Fruit fly (Drosophila melanogaster) whole organism, embryonic: Measurements from ENCODE around the gene CG2021.

ENCODE experiments used
- Asciz ChIP-seq: fragments of 200-800 bp; sonication (Bioruptor generic); optimal IDR thresholded peaks from 2 replicates; lab custom pipeline; 2017; ENCODE audit warnings: missing biosample characterization, mild to moderate bottlenecking, missing genetic modification characterization, missing genetic modification reagents
- Bdp1 ChIP-seq: fragments of 200-800 bp; sonication (Bioruptor generic); optimal IDR thresholded peaks from 3 replicates; lab custom pipeline; 2016; ENCODE audit warnings: missing biosample characterization, missing genetic modification characterization
- CG11504 ChIP-seq: fragments of 200-800 bp; sonication (Bioruptor generic); optimal IDR thresholded peaks from 3 replicates; lab custom pipeline; 2019; ENCODE audit warnings: missing biosample characterization, mild to moderate bottlenecking, missing genetic modification characterization, moderate library complexity
- CG13123 ChIP-seq: fragments of 200-800 bp; sonication (Bioruptor generic); optimal IDR thresholded peaks from 2 replicates; lab custom pipeline; 2016; ENCODE audit warnings: missing biosample characterization, missing genetic modification characterization
- CG13296 ChIP-seq: fragments of 200-800 bp; sonication (Bioruptor generic); optimal IDR thresholded peaks from 3 replicates; lab custom pipeline; 2018; ENCODE audit warnings: missing biosample characterization, mild to moderate bottlenecking, missing genetic modification characterization
- CG13424 ChIP-seq: fragments of 200-800 bp; sonication (Bioruptor generic); optimal IDR thresholded peaks from 2 replicates; lab custom pipeline; 2019; ENCODE audit warnings: missing biosample characterization, mild to moderate bottlenecking, missing genetic modification characterization, moderate library complexity
- CG14014 ChIP-seq: fragments of 200-800 bp; sonication (Bioruptor generic); IDR thresholded peaks from 2 replicates; pipeline ENCODE4 v1.3.6; 2022; ENCODE audit warnings: missing biosample characterization, missing genetic modification characterization
- CG14667 ChIP-seq: fragments of 200-800 bp; sonication (Bioruptor generic); IDR thresholded peaks from 2 replicates; pipeline ENCODE4 v1.3.6; 2022; ENCODE audit warnings: missing biosample characterization, missing genetic modification characterization
- CG15011 ChIP-seq: fragments of 200-800 bp; sonication (Bioruptor generic); optimal IDR thresholded peaks from 3 replicates; lab custom pipeline; 2018; ENCODE audit warnings: missing biosample characterization, mild to moderate bottlenecking, missing genetic modification characterization
- CG17829 ChIP-seq: fragments of 200-800 bp; optimal IDR thresholded peaks from 2 replicates; lab custom pipeline; 2019; ENCODE audit warnings: missing biosample characterization, mild to moderate bottlenecking, missing genetic modification characterization, moderate library complexity
- CG2120 ChIP-seq: fragments of 200-800 bp; sonication (Bioruptor generic); optimal IDR thresholded peaks from 3 replicates; lab custom pipeline; 2016; ENCODE audit warnings: missing biosample characterization, missing genetic modification characterization
- CG31224 ChIP-seq: fragments of 200-800 bp; sonication (Bioruptor generic); IDR thresholded peaks from 2 replicates; pipeline ENCODE4 v1.3.6; 2022; ENCODE audit warnings: missing biosample characterization, missing genetic modification characterization
- CG32767 ChIP-seq: fragments of 200-800 bp; sonication (Bioruptor generic); IDR thresholded peaks from 2 replicates; pipeline ENCODE4 v1.3.6; 2022; ENCODE audit warnings: missing biosample characterization, missing genetic modification characterization
- CG34376 ChIP-seq: fragments of 200-800 bp; sonication (Bioruptor generic); optimal IDR thresholded peaks from 2 replicates; lab custom pipeline; 2018; ENCODE audit warnings: missing biosample characterization, mild to moderate bottlenecking, missing genetic modification characterization
- CG4707 ChIP-seq: fragments of 200-800 bp; sonication (Bioruptor generic); optimal IDR thresholded peaks from 2 replicates; lab custom pipeline; 2018; ENCODE audit warnings: missing biosample characterization, mild to moderate bottlenecking, missing genetic modification characterization, moderate library complexity
- CG6854 ChIP-seq: fragments of 200-800 bp; sonication (Bioruptor generic); optimal IDR thresholded peaks from 3 replicates; lab custom pipeline; 2017; ENCODE audit warnings: missing biosample characterization, mild to moderate bottlenecking, missing genetic modification characterization
- CG7372 ChIP-seq: fragments of 200-800 bp; sonication (Bioruptor generic); IDR thresholded peaks from 2 replicates; pipeline ENCODE4 v1.3.6; 2022; ENCODE audit warnings: missing biosample characterization, missing genetic modification characterization
- CG7839 ChIP-seq: fragments of 200-800 bp; sonication (Bioruptor generic); optimal IDR thresholded peaks from 3 replicates; lab custom pipeline; 2018; ENCODE audit warnings: missing biosample characterization, mild to moderate bottlenecking, missing genetic modification characterization, moderate library complexity
- CG8281 ChIP-seq: fragments of 200-800 bp; sonication (Bioruptor generic); optimal IDR thresholded peaks from 2 replicates; lab custom pipeline; 2018; ENCODE audit warnings: missing biosample characterization, mild to moderate bottlenecking, missing genetic modification characterization, moderate library complexity
- CG8290 ChIP-seq, 3 experiments: fragments of 200-800 bp; sonication (Bioruptor generic); optimal IDR thresholded peaks; 2 replicates each; lab custom pipeline; 2016 to 2019; ENCODE audit warnings: missing biosample characterization in 3 of 3, missing genetic modification characterization in 3 of 3, mild to moderate bottlenecking in 2 of 3, moderate library complexity in 1 of 3
- CG8924 ChIP-seq: fragments of 200-800 bp; optimal IDR thresholded peaks from 3 replicates; lab custom pipeline; 2019; ENCODE audit warnings: missing biosample characterization, mild to moderate bottlenecking, missing genetic modification characterization, moderate library complexity
- Ets97D ChIP-seq: fragments of 200-800 bp; sonication (Bioruptor generic); optimal IDR thresholded peaks from 3 replicates; lab custom pipeline; 2016; ENCODE audit warnings: missing biosample characterization, missing genetic modification characterization
- H2.0 ChIP-seq: fragments of 200-800 bp; sonication (Bioruptor generic); IDR thresholded peaks from 2 replicates; pipeline ENCODE4 v1.3.6; 2022; ENCODE audit warnings: missing biosample characterization, missing genetic modification characterization
- HLH4C ChIP-seq: fragments of 200-800 bp; sonication (Bioruptor generic); IDR thresholded peaks from 3 replicates; pipeline ENCODE4 v1.3.6; 2022; ENCODE audit warnings: missing biosample characterization, missing genetic modification characterization; ENCODE audit not compliant: partially characterized antibody
- HmgZ ChIP-seq: fragments of 200-800 bp; sonication (Bioruptor generic); optimal IDR thresholded peaks from 2 replicates; lab custom pipeline; 2018; ENCODE audit warnings: missing biosample characterization, mild to moderate bottlenecking, missing genetic modification characterization
- Hr39 ChIP-seq: fragments of >200 bp; optimal IDR thresholded peaks from 2 replicates; lab custom pipeline; 2017
- Pdp1 ChIP-seq, 2 experiments: fragments of 200-800 bp; sonication (Bioruptor generic); optimal IDR thresholded peaks; 3 replicates each; lab custom pipeline; 2016; ENCODE audit warnings: missing biosample characterization in 2 of 2, missing genetic modification characterization in 2 of 2, mild to moderate bottlenecking in 1 of 2, moderate library complexity in 1 of 2
- Poxn ChIP-seq: fragments of 200-800 bp; sonication (Bioruptor generic); IDR thresholded peaks from 2 replicates; pipeline ENCODE4 v1.3.6; 2022; ENCODE audit warnings: missing biosample characterization, missing genetic modification characterization
- Rfx ChIP-seq: fragments of 200-800 bp; sonication (Bioruptor generic); IDR thresholded peaks from 2 replicates; pipeline ENCODE4 v1.3.6; 2022; ENCODE audit warnings: missing biosample characterization, missing genetic modification characterization
- YL-1 ChIP-seq: fragments of 200-800 bp; sonication (Bioruptor generic); optimal IDR thresholded peaks from 3 replicates; lab custom pipeline; 2017; ENCODE audit warnings: missing biosample characterization, mild to moderate bottlenecking, missing genetic modification characterization
- cwo ChIP-seq: fragments of 200-800 bp; sonication (Bioruptor generic); optimal IDR thresholded peaks from 3 replicates; lab custom pipeline; 2017; ENCODE audit warnings: missing biosample characterization, missing genetic modification characterization, mild to moderate bottlenecking, moderate library complexity, missing genetic modification reagents
- da ChIP-seq: fragments of 200-800 bp; sonication (Bioruptor generic); optimal IDR thresholded peaks from 2 replicates; lab custom pipeline; 2016; ENCODE audit warnings: missing biosample characterization, missing genetic modification characterization
- danr ChIP-seq: fragments of 200-800 bp; sonication (Bioruptor generic); IDR thresholded peaks from 2 replicates; pipeline ENCODE4 v1.3.6; 2022; ENCODE audit warnings: missing biosample characterization, missing genetic modification characterization
- dati ChIP-seq: fragments of 200-800 bp; sonication (Bioruptor generic); IDR thresholded peaks from 2 replicates; pipeline ENCODE4 v1.3.6; 2022; ENCODE audit warnings: missing biosample characterization, missing genetic modification characterization
- dimm ChIP-seq: fragments of 200-800 bp; sonication (Bioruptor generic); IDR thresholded peaks from 2 replicates; pipeline ENCODE4 v1.3.6; 2022; ENCODE audit warnings: missing biosample characterization, missing genetic modification characterization
- dm ChIP-seq: fragments of 200-800 bp; sonication (Bioruptor generic); optimal IDR thresholded peaks from 3 replicates; lab custom pipeline; 2016; ENCODE audit warnings: missing biosample characterization, missing genetic modification characterization
- dmrt99B ChIP-seq: fragments of 200-800 bp; sonication (Bioruptor generic); optimal IDR thresholded peaks from 2 replicates; lab custom pipeline; 2018; ENCODE audit warnings: missing biosample characterization, mild to moderate bottlenecking, missing genetic modification characterization, moderate library complexity
- exex ChIP-seq: fragments of 200-800 bp; sonication (Bioruptor generic); optimal IDR thresholded peaks from 4 replicates; lab custom pipeline; 2018; ENCODE audit warnings: missing biosample characterization, mild to moderate bottlenecking, missing genetic modification characterization, moderate library complexity
- fd96Cb ChIP-seq: fragments of 200-800 bp; sonication (Bioruptor generic); optimal IDR thresholded peaks from 2 replicates; lab custom pipeline; 2018; ENCODE audit warnings: missing biosample characterization, mild to moderate bottlenecking, missing genetic modification characterization, moderate library complexity
- ham ChIP-seq: fragments of 200-800 bp; sonication (Bioruptor generic); IDR thresholded peaks from 2 replicates; pipeline ENCODE4 v1.3.6; 2022; ENCODE audit warnings: missing biosample characterization, missing genetic modification characterization
- klu ChIP-seq: fragments of 200-800 bp; sonication (Bioruptor generic); IDR thresholded peaks from 2 replicates; pipeline ENCODE4 v1.3.6; 2022; ENCODE audit warnings: missing biosample characterization, missing genetic modification characterization
- nerfin-1 ChIP-seq: fragments of 200-800 bp; sonication (Bioruptor generic); optimal IDR thresholded peaks from 3 replicates; lab custom pipeline; 2019; ENCODE audit warnings: missing biosample characterization, mild to moderate bottlenecking, missing genetic modification characterization, moderate library complexity
- nerfin-2 ChIP-seq: fragments of 200-800 bp; sonication (Bioruptor generic); IDR thresholded peaks from 2 replicates; pipeline ENCODE4 v1.3.6; 2022; ENCODE audit warnings: missing biosample characterization, missing genetic modification characterization; ENCODE audit not compliant: partially characterized antibody
- odd ChIP-seq: fragments of 200-800 bp; sonication (Bioruptor generic); optimal IDR thresholded peaks from 2 replicates; lab custom pipeline; 2017; ENCODE audit warnings: missing biosample characterization, mild to moderate bottlenecking, missing genetic modification characterization
- rib ChIP-seq: fragments of 200-800 bp; sonication (Bioruptor generic); IDR thresholded peaks from 2 replicates; pipeline ENCODE4 v1.3.6; 2022; ENCODE audit warnings: missing biosample characterization, missing genetic modification characterization
- row ChIP-seq: fragments of 200-800 bp; sonication (Bioruptor generic); IDR thresholded peaks from 3 replicates; pipeline ENCODE4 v1.3.6; 2022; ENCODE audit warnings: missing biosample characterization, missing genetic modification characterization
- sd ChIP-seq: fragments of 200-800 bp; sonication (Bioruptor generic); optimal IDR thresholded peaks from 3 replicates; lab custom pipeline; 2018; ENCODE audit warnings: missing biosample characterization, mild to moderate bottlenecking, missing genetic modification characterization, moderate library complexity
- unpg ChIP-seq: fragments of 200-800 bp; sonication (Bioruptor generic); optimal IDR thresholded peaks from 3 replicates; lab custom pipeline; 2018; ENCODE audit warnings: missing biosample characterization, mild to moderate bottlenecking, missing genetic modification characterization, moderate library complexity
- wek ChIP-seq: fragments of 200-800 bp; sonication (Bioruptor generic); optimal IDR thresholded peaks from 3 replicates; lab custom pipeline; 2018; ENCODE audit warnings: missing biosample characterization, mild to moderate bottlenecking, missing genetic modification characterization, moderate library complexity
- zf30C ChIP-seq: fragments of 200-800 bp; sonication (Bioruptor generic); optimal IDR thresholded peaks from 3 replicates; lab custom pipeline; 2018; ENCODE audit warnings: missing biosample characterization, mild to moderate bottlenecking, missing genetic modification characterization

CG2021 gene

dm6 chr3L:1737898-1738322 is 39.3 kb downstream of the CG2021 start, which contains the start of gene PIG-Wb:
Gene PIG-Wb (minus strand): TSS chr3L:1738106.
- TF ChIP-seq da (GFP tag; lab: Kevin White, UChicago) (no peak), CG14014 (GFP tag; lab: Robert Waterston, UW) (0 out of 2 replicates have a peak, but pooled peaks have one; percentile 32), Ets97D (GFP tag; lab: Kevin White, UChicago) (no peak), Rfx (GFP tag; lab: Robert Waterston, UW) (0 out of 2 replicates have a peak, but pooled peaks have one; percentile 3), zf30C (GFP tag; lab: Kevin White, UChicago) (peak; percentile 72), CG32767 (GFP tag; lab: Robert Waterston, UW) (no peak), row (GFP tag; lab: Robert Waterston, UW) (peak; percentile 34; the same call in 2 of the 3 replicates), Bdp1 (GFP tag; lab: Kevin White, UChicago) (no peak), Asciz (peak; percentile 50), CG8290 (GFP tag; optimal IDR thresholded peaks at IDR 0.05; lab: Kevin White, UChicago) (no peak), CG8290 (tag; optimal IDR thresholded peaks at IDR 0.05; lab: Kevin White, UChicago) (peak in 1 of 2 experiments; percentile 50), cwo (GFP tag; lab: Kevin White, UChicago) (peak; percentile 17), HLH4C (GFP tag; lab: Robert Waterston, UW) (no peak), CG34376 (peak; percentile 91), unpg (peak; percentile 3), Hr39 (lab: Kevin White, UChicago) (no peak), CG8924 (tag; lab: Kevin White, UChicago) (peak; percentile 7), rib (GFP tag; lab: Robert Waterston, UW) (no peak), fd96Cb (tag; lab: Kevin White, UChicago) (no peak), CG17829 (tag; lab: Kevin White, UChicago) (no peak), nerfin-2 (GFP tag; lab: Robert Waterston, UW) (no peak), dmrt99B (tag; lab: Kevin White, UChicago) (peak; percentile 24), CG2120 (GFP tag; lab: Kevin White, UChicago) (peak; percentile 20), CG15011 (GFP tag; lab: Kevin White, UChicago) (peak; percentile 22), Poxn (GFP tag; lab: Robert Waterston, UW) (no peak), H2.0 (peak; percentile 21; the same call in 1 of the 2 replicates), nerfin-1 (no peak), CG8281 (tag; lab: Kevin White, UChicago) (peak; percentile 7), dm (GFP tag; lab: Kevin White, UChicago) (no peak), CG14667 (GFP tag; lab: Robert Waterston, UW) (no peak), odd (GFP tag; lab: Kevin White, UChicago) (peak; percentile 2), YL-1 (no peak), CG11504 (tag; lab: Kevin White, UChicago) (peak; percentile 18), dati (no peak), CG13424 (tag; lab: Kevin White, UChicago) (peak; percentile 34), CG13296 (GFP tag; lab: Kevin White, UChicago) (peak; percentile 54), exex (tag; lab: Kevin White, UChicago) (peak; percentile 88), klu (GFP tag; lab: Robert Waterston, UW) (no peak), CG6854 (peak; percentile 55), wek (GFP tag; lab: Kevin White, UChicago) (peak; percentile 24), CG7372 (no peak), dimm (GFP tag; lab: Robert Waterston, UW) (no peak), CG13123 (no peak), danr (GFP tag; lab: Robert Waterston, UW) (no peak), HmgZ (peak; percentile 32), Pdp1 (GFP tag; optimal IDR thresholded peaks at IDR 0.05; lab: Kevin White, UChicago) (peak in 1 of 2 experiments; percentile 15), CG7839 (tag; lab: Kevin White, UChicago) (peak; percentile 1), CG31224 (GFP tag; lab: Robert Waterston, UW) (no peak), ham (GFP tag; lab: Robert Waterston, UW) (no peak), CG4707 (no peak), sd (peak; percentile 98)
